Fruit fly (Drosophila melanogaster): ENCODE data around the gene dsb.

Gene dsb

dm6 chr3L:1910107-1910506, at the start of gene dsb:
Gene dsb, minus strand, starts transcription at chr3L:1910197.
- no peak for TF ChIP-seq noc (tag; optimal IDR thresholded peaks at IDR 0.05)

- TF ChIP-seq noc (tag; optimal IDR thresholded peaks at IDR 0.05): no peak
Measured at dm6 chr3L:1947463-1948126, 37.6 kb upstream of the dsb start, which contains the start of the genes mu2 and Cnb. Gene mu2, minus strand, starts transcription at chr3L:1947475. Gene Cnb, plus strand, starts transcription at chr3L:1947565.

- TF ChIP-seq noc (tag; optimal IDR thresholded peaks at IDR 0.05): no peak
Measured at dm6 chr3L:1940843-1941418, 30.9 kb upstream of the dsb start, which contains the start of gene Mfap1. Gene Mfap1, plus strand, starts transcription at chr3L:1941068.

- no peak for TF ChIP-seq noc (tag; optimal IDR thresholded peaks at IDR 0.05)
Measured at dm6 chr3L:1939983-1940504, 30.0 kb upstream of the dsb start.

- no peak for TF ChIP-seq noc (tag; optimal IDR thresholded peaks at IDR 0.05)
Measured at dm6 chr3L:1938767-1939166, 28.8 kb upstream of the dsb start, which contains the start of the genes CG46523 and CG5687. Gene CG46523, minus strand, starts transcription at chr3L:1939103. Gene CG5687, minus strand, starts transcription at chr3L:1939103.

dm6 chr3L:1937469-1937868, 27.5 kb upstream of the dsb start:
- TF ChIP-seq noc (tag; optimal IDR thresholded peaks at IDR 0.05): no peak

- TF ChIP-seq noc (tag; optimal IDR thresholded peaks at IDR 0.05): no peak
Measured at dm6 chr3L:1928959-1929358, 19.0 kb upstream of the dsb start.

- TF ChIP-seq noc (tag; optimal IDR thresholded peaks at IDR 0.05): no peak
Measured at dm6 chr3L:1920943-1921342, 10.9 kb upstream of the dsb start, which contains the start of gene Dbx. Gene Dbx, plus strand, starts transcription at chr3L:1921307.

- no peak for TF ChIP-seq noc (tag; optimal IDR thresholded peaks at IDR 0.05)
Measured at dm6 chr3L:1920051-1920450, 10.1 kb upstream of the dsb start.

- TF ChIP-seq noc (tag; optimal IDR thresholded peaks at IDR 0.05): no peak
Measured at dm6 chr3L:1916617-1917016, 6.6 kb upstream of the dsb start.

dm6 chr3L:1914668-1915067, 4.7 kb upstream of the dsb start:
- no peak for TF ChIP-seq noc (tag; optimal IDR thresholded peaks at IDR 0.05)

- TF ChIP-seq noc (tag; optimal IDR thresholded peaks at IDR 0.05): no peak
Measured at dm6 chr3L:1909000-1909399, 997 bp downstream of the dsb start.

dm6 chr3L:1906208-1906607, 3.8 kb downstream of the dsb start:
- no peak for TF ChIP-seq noc (tag; optimal IDR thresholded peaks at IDR 0.05)

- TF ChIP-seq noc (tag; optimal IDR thresholded peaks at IDR 0.05): no peak
Measured at dm6 chr3L:1905273-1905672, 4.7 kb downstream of the dsb start.

- TF ChIP-seq noc (tag; optimal IDR thresholded peaks at IDR 0.05): no peak
Measured at dm6 chr3L:1904440-1904839, 5.6 kb downstream of the dsb start.

- TF ChIP-seq noc (tag; optimal IDR thresholded peaks at IDR 0.05): no peak
Measured at dm6 chr3L:1900633-1901032, 9.4 kb downstream of the dsb start.

- TF ChIP-seq noc (tag; optimal IDR thresholded peaks at IDR 0.05): no peak
Measured at dm6 chr3L:1899616-1900015, 10.4 kb downstream of the dsb start.
